Fruit fly (Drosophila melanogaster): ENCODE data around the gene CG8173.

- TF ChIP-seq pan (optimal IDR thresholded peaks at IDR 0.05) = no peak
- no peak for TF ChIP-seq usp (GFP tag; optimal IDR thresholded peaks at IDR 0.05)
These were observed 31.3 kb downstream of the CG8173 start for dm6 chrX:17677953-17678668.

Data from whole organism.